Worm (Caenorhabditis elegans) whole organism, late embryonic: ENCODE measurements around the gene orc-3.

Experiments used
- ama-1 ChIP-seq: fragments of 150-350 bp; optimal IDR thresholded peaks from 2 replicates; lab custom pipeline; 2014
- ceh-19 ChIP-seq: fragments of 200-800 bp; sonication (Bioruptor generic); optimal IDR thresholded peaks from 2 replicates; lab custom pipeline; 2018; ENCODE audit warnings: mild to moderate bottlenecking, missing genetic modification characterization, missing compliant biosample characterization
- ceh-34 ChIP-seq: sonication (generic microtip); optimal IDR thresholded peaks from 2 replicates; lab custom pipeline; 2016; ENCODE audit warnings: mild to moderate bottlenecking, missing genetic modification characterization, missing compliant biosample characterization
- dve-1 ChIP-seq: sonication (generic microtip); optimal IDR thresholded peaks from 2 replicates; lab custom pipeline; 2017; ENCODE audit warnings: antibody characterized with exemption, mild to moderate bottlenecking, missing genetic modification characterization, missing compliant biosample characterization
- lin-11 ChIP-seq: fragments of 200-800 bp; sonication (Bioruptor generic); optimal IDR thresholded peaks from 2 replicates; lab custom pipeline; 2018; ENCODE audit warnings: mild to moderate bottlenecking, missing genetic modification characterization, missing compliant biosample characterization
- pha-4 ChIP-seq: fragments of 150-350 bp; optimal IDR thresholded peaks from 2 replicates; lab custom pipeline; 2018; ENCODE audit warnings: missing biosample characterization, missing genetic modification reagents, missing genetic modification characterization

DNA sequence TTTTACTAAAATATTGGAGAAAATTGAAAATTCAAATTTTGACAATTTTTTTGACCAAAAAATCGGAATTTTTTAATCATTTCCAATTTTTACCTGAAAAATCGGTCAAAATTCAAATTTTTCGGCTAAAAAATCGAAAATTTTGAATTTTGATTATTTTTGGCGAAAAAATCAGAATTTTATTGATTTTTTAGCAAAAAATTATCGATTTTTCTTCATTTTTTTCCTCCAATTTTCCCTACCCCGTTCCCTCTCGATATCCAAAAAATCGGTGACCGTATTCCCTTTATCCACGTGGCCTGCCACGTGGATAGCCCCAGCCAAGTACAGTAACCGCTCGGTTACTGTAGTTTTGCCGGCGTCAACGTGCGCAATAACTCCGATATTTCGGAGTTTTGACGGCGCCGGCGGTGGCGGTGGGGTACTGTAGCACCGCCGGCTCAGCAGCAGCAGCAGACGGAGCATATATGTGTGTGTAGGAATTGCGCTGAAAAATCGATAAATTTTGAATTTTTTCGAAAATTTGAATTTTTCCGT is 14.5 kb upstream of the orc-3 start, which contains the start of gene Y119D3B.14:
- TF ChIP-seq ama-1 (lab: Kevin White, UChicago) (no peak), lin-11 (tag; lab: Kevin White, UChicago) (no peak), pha-4 (tag; lab: Kevin White, UChicago) (no peak), ceh-19 (no peak), ceh-34 (tag; lab: Kevin White, UChicago) (no peak), dve-1 (tag; lab: Kevin White, UChicago) (no peak)
